Fruit fly (Drosophila melanogaster): ENCODE data around the gene CG12986.

The CG12986 gene

dm6 chrX:17826807-17827703 lies 7.6 kb upstream of the CG12986 start, which contains the start of gene Socs16D (continued):
- TF ChIP-seq D (optimal IDR thresholded peaks at IDR 0.05) (peak; percentile 20), D (GFP tag; optimal IDR thresholded peaks at IDR 0.05) (no peak), CG2875 (GFP tag; optimal IDR thresholded peaks at IDR 0.05) (no peak), Lhr (GFP tag; optimal IDR thresholded peaks at IDR 0.05) (peak; percentile 89), CkIIα-i1 (GFP tag; IDR thresholded peaks at IDR 0.05) (no peak), bcd (GFP tag; optimal IDR thresholded peaks at IDR 0.05) (peak; percentile 50), scrt (GFP tag; optimal IDR thresholded peaks at IDR 0.05) (peak; percentile 25), CG10366 (GFP tag; IDR thresholded peaks at IDR 0.05) (no peak), PHDP (tag; optimal IDR thresholded peaks at IDR 0.05) (peak; percentile 17), CG7928 (GFP tag; optimal IDR thresholded peaks at IDR 0.05) (no peak), zen (tag; optimal IDR thresholded peaks at IDR 0.05) (peak; percentile 62), CG12942 (GFP tag; optimal IDR thresholded peaks at IDR 0.05) (peak; percentile 8), CG34224 (GFP tag; IDR thresholded peaks at IDR 0.05; ENCODE audit: partially characterized antibody) (peak; percentile 96), Fer3 (tag; optimal IDR thresholded peaks at IDR 0.05) (peak; percentile 12), kah (GFP tag; optimal IDR thresholded peaks at IDR 0.05) (no peak), BEAF-32 (GFP tag; optimal IDR thresholded peaks at IDR 0.05) (peak; percentile 98), CG14441 (GFP tag; IDR thresholded peaks at IDR 0.05) (no peak), CG8359 (GFP tag; optimal IDR thresholded peaks at IDR 0.05; ENCODE audit: borderline replicate concordance) (no peak), salm (tag; optimal IDR thresholded peaks at IDR 0.05) (no peak), CG18476 (GFP tag; optimal IDR thresholded peaks at IDR 0.05) (no peak), CG6791 (GFP tag; IDR thresholded peaks at IDR 0.05; ENCODE audit: partially characterized antibody) (peak; percentile 98), CG17568 (GFP tag; optimal IDR thresholded peaks at IDR 0.05) (no peak), CG4282 (GFP tag; optimal IDR thresholded peaks at IDR 0.05) (peak; percentile 3), crp (GFP tag; optimal IDR thresholded peaks at IDR 0.05) (peak in 1 of 2 experiments; percentile 16), CG3163 (GFP tag; optimal IDR thresholded peaks at IDR 0.05) (peak; percentile 37), CG14014 (GFP tag; IDR thresholded peaks at IDR 0.05) (no peak; the same call in 1 of the 2 replicates), Stat92E (GFP tag; optimal IDR thresholded peaks at IDR 0.05) (no peak), CG7556 (GFP tag; optimal IDR thresholded peaks at IDR 0.05) (no peak), Abd-B (GFP tag; optimal IDR thresholded peaks at IDR 0.05) (peak; percentile 70), shn (GFP tag; optimal IDR thresholded peaks at IDR 0.05) (no peak), Neu2 (GFP tag; optimal IDR thresholded peaks at IDR 0.05; ENCODE audit: borderline replicate concordance) (no peak), CG11504 (tag; optimal IDR thresholded peaks at IDR 0.05) (peak; percentile 34), jumu (GFP tag; optimal IDR thresholded peaks at IDR 0.05) (peak; percentile 45), CG15269 (tag; optimal IDR thresholded peaks at IDR 0.05) (no peak), CG15514 (GFP tag; optimal IDR thresholded peaks at IDR 0.05) (peak; percentile 81), Blimp-1 (GFP tag; optimal IDR thresholded peaks at IDR 0.05) (peak; percentile 43), CG4617 (GFP tag; optimal IDR thresholded peaks at IDR 0.05; ENCODE audit: borderline replicate concordance) (peak; percentile 74), pum (GFP tag; optimal IDR thresholded peaks at IDR 0.05) (peak; percentile 50), Atf3 (GFP tag; optimal IDR thresholded peaks at IDR 0.05) (no peak), Hsf (GFP tag; optimal IDR thresholded peaks at IDR 0.05) (peak; percentile 27), Asciz (GFP tag; optimal IDR thresholded peaks at IDR 0.05) (no peak), CG14667 (GFP tag; IDR thresholded peaks at IDR 0.05) (no peak), Camta (GFP tag; optimal IDR thresholded peaks at IDR 0.05) (peak; percentile 43), unpg (GFP tag; optimal IDR thresholded peaks at IDR 0.05) (peak; percentile 15), Optix (GFP tag; IDR thresholded peaks at IDR 0.05) (no peak), ac (GFP tag; optimal IDR thresholded peaks at IDR 0.05) (no peak), CG6254 (GFP tag; optimal IDR thresholded peaks at IDR 0.05) (no peak)
